Worm (Caenorhabditis elegans) whole organism, early embryonic: Measurements from ENCODE around the gene daf-36.

Experiments
- B0310.2 ChIP-seq: sonication (generic microtip); optimal IDR thresholded peaks from 2 replicates; lab custom pipeline; 2016; ENCODE audit warnings: mild to moderate bottlenecking, missing genetic modification characterization, missing compliant biosample characterization
- F13C5.2 ChIP-seq: sonication (generic microtip); optimal IDR thresholded peaks from 2 replicates; lab custom pipeline; 2017; ENCODE audit warnings: mild to moderate bottlenecking, missing genetic modification characterization, inconsistent platforms, missing compliant biosample characterization
- aly-1 ChIP-seq: sonication (generic microtip); optimal IDR thresholded peaks from 2 replicates; lab custom pipeline; 2016; ENCODE audit warnings: missing genetic modification characterization, missing compliant biosample characterization
- ama-1 ChIP-seq: fragments of 150-350 bp; optimal IDR thresholded peaks from 2 replicates; lab custom pipeline; 2014
- ceh-13 ChIP-seq: fragments of 200-800 bp; sonication (Bioruptor generic); optimal IDR thresholded peaks from 2 replicates; lab custom pipeline; 2018; ENCODE audit warnings: mild to moderate bottlenecking, missing genetic modification characterization, missing compliant biosample characterization
- ceh-36 ChIP-seq: sonication (generic microtip); optimal IDR thresholded peaks from 2 replicates; lab custom pipeline; 2016; ENCODE audit warnings: missing genetic modification characterization, inconsistent platforms, missing compliant biosample characterization
- ets-7 ChIP-seq: sonication (generic microtip); optimal IDR thresholded peaks from 2 replicates; lab custom pipeline; 2016; ENCODE audit warnings: missing genotype, missing genetic modification characterization, missing compliant biosample characterization
- flt-1 ChIP-seq: fragments of 200-800 bp; sonication (Bioruptor generic); IDR thresholded peaks from 2 replicates; pipeline ENCODE4 v1.3.6; 2022; ENCODE audit warnings: missing genetic modification characterization, missing compliant biosample characterization
- hmbx-1 ChIP-seq: sonication (generic microtip); optimal IDR thresholded peaks from 2 replicates; lab custom pipeline; 2016; ENCODE audit warnings: mild to moderate bottlenecking, missing genetic modification characterization, missing compliant biosample characterization
- hmg-4 ChIP-seq: fragments of 200-800 bp; sonication (Bioruptor generic); optimal IDR thresholded peaks from 2 replicates; lab custom pipeline; 2018; ENCODE audit warnings: mild to moderate bottlenecking, missing genetic modification characterization, missing compliant biosample characterization
- hnd-1 ChIP-seq: sonication (generic microtip); optimal IDR thresholded peaks from 2 replicates; lab custom pipeline; 2016; ENCODE audit warnings: missing genetic modification characterization, missing compliant biosample characterization
- pes-1 ChIP-seq: fragments of 200-800 bp; sonication (Bioruptor generic); IDR thresholded peaks from 2 replicates; pipeline ENCODE4 v1.3.6; 2022; ENCODE audit warnings: missing genetic modification reagents, missing genetic modification characterization, missing compliant biosample characterization
- scrt-1 ChIP-seq: fragments of 200-800 bp; sonication (Bioruptor generic); IDR thresholded peaks from 2 replicates; pipeline ENCODE4 v1.3.6; 2022; ENCODE audit warnings: missing genetic modification characterization, missing compliant biosample characterization
- sea-1 ChIP-seq: fragments of 200-800 bp; sonication (Bioruptor generic); conservative IDR thresholded peaks from 2 replicates; pipeline ENCODE4 v1.3.6; 2022; ENCODE audit warnings: missing genetic modification characterization, missing compliant biosample characterization
- tbx-11 ChIP-seq: fragments of 200-800 bp; sonication (Bioruptor generic); IDR thresholded peaks from 2 replicates; pipeline ENCODE4 v1.3.6; 2022; ENCODE audit warnings: missing genetic modification characterization, missing compliant biosample characterization
- tbx-37 ChIP-seq: fragments of 200-800 bp; sonication (Bioruptor generic); conservative IDR thresholded peaks from 2 replicates; pipeline ENCODE4 v1.3.6; 2022; ENCODE audit warnings: missing genetic modification reagents, missing genetic modification characterization, missing compliant biosample characterization
- tra-4 ChIP-seq: sonication (generic microtip); optimal IDR thresholded peaks from 2 replicates; lab custom pipeline; 2017; ENCODE audit warnings: missing genetic modification characterization, missing compliant biosample characterization

Gene daf-36

DNA sequence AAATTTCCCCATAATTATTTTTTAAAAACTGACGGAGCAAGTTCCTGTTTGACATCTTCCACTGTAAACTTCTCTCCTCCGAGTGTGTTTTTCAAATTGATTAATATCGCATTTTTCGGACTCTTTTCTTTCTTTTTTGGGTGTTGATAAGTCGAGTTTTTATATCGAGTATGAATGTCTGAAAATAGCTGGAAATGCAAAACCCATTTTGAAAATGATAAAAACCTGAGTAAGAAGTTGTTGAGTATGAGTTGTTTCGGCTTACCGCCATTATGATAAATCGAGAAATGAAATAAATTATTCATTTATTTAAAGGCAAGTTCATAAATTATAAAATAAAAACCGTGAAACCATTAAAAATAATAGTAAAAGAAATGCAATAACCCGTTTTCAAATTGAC lies 39.8 kb downstream of the daf-36 start, which contains the start of gene ZK856.18:
TSS of gene ZK856.18 (minus strand) at position 289 of the 400 bp plus-strand sequence.
- TF ChIP-seq aly-1 (no peak), F13C5.2 (tag; lab: Kevin White, UChicago) (no peak), hnd-1 (no peak), tbx-11 (no peak), hmbx-1 (tag; lab: Kevin White, UChicago) (no peak), ets-7 (tag; lab: Kevin White, UChicago) (no peak), hmg-4 (GFP tag; lab: Kevin White, UChicago) (no peak), ceh-13 (GFP tag; lab: Kevin White, UChicago) (no peak), flt-1 (GFP tag; lab: Robert Waterston, UW) (no peak), tbx-37 (no peak), ceh-36 (tag; lab: Kevin White, UChicago) (no peak), B0310.2 (tag; lab: Kevin White, UChicago) (no peak), ama-1 (lab: Kevin White, UChicago) (no peak), tra-4 (tag; lab: Kevin White, UChicago) (no peak), scrt-1 (GFP tag; lab: Robert Waterston, UW) (no peak), pes-1 (no peak), sea-1 (no peak)

ce11 chrV:10183810-10184209 lies 41.7 kb downstream of the daf-36 start:
- TF ChIP-seq pes-1 (no peak), tbx-37 (no peak), F13C5.2 (tag; lab: Kevin White, UChicago) (no peak), hmbx-1 (tag; lab: Kevin White, UChicago) (no peak), ets-7 (tag; lab: Kevin White, UChicago) (no peak), tra-4 (tag; lab: Kevin White, UChicago) (no peak), hnd-1 (no peak), scrt-1 (GFP tag; lab: Robert Waterston, UW) (no peak), hmg-4 (GFP tag; lab: Kevin White, UChicago) (no peak), ama-1 (lab: Kevin White, UChicago) (no peak), ceh-13 (GFP tag; lab: Kevin White, UChicago) (no peak), tbx-11 (no peak), aly-1 (no peak), sea-1 (no peak), ceh-36 (tag; lab: Kevin White, UChicago) (no peak), flt-1 (GFP tag; lab: Robert Waterston, UW) (no peak), B0310.2 (tag; lab: Kevin White, UChicago) (no peak)

DNA sequence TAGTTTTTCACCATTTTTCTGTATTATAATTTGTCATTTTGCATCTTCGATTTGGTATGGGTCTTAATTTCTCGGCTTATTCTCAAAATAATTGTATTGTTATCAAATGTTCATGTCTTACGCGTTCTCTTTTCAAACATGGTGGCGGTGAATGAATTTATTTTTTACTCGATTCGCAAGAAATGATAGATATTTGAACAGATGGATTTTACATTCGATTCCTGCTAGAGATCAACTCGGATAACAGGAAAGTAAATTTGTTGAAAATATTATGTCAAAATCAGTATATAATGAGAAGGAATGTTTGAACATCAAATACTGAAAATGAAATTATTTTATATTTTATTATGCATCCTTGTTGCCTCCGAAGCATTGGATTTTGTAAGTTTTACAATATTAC lies 42.5 kb downstream of the daf-36 start, which contains the start of gene ZK856.4:
TSS of gene ZK856.4 (plus strand) at position 301 of the 400 bp plus-strand sequence.
- TF ChIP-seq aly-1 = no peak
- no peak for TF ChIP-seq ceh-13 (GFP tag; lab: Kevin White, UChicago)
- no peak for TF ChIP-seq tbx-11

ce11 chrV:10179235-10179634 lies 46.3 kb downstream of the daf-36 start, which contains the start of gene cul-5:
Gene cul-5 (plus strand): TSS chrV:10179535.
- TF ChIP-seq tbx-37 = no peak
- TF ChIP-seq scrt-1 (GFP tag; lab: Robert Waterston, UW) = no peak
- no peak for TF ChIP-seq aly-1
- TF ChIP-seq ets-7 (tag; lab: Kevin White, UChicago) = no peak
- no peak for TF ChIP-seq B0310.2 (tag; lab: Kevin White, UChicago)

ce11 chrV:10178166-10178565 lies 47.3 kb downstream of the daf-36 start:
- peak; percentile 44 for TF ChIP-seq F13C5.2 (tag; lab: Kevin White, UChicago)
- no peak for TF ChIP-seq pes-1

ce11 chrV:10174632-10175075 lies 50.9 kb downstream of the daf-36 start:
- TF ChIP-seq tra-4 (tag; lab: Kevin White, UChicago) = no peak
- no peak for TF ChIP-seq hmbx-1 (tag; lab: Kevin White, UChicago)
- no peak for TF ChIP-seq tbx-37

DNA sequence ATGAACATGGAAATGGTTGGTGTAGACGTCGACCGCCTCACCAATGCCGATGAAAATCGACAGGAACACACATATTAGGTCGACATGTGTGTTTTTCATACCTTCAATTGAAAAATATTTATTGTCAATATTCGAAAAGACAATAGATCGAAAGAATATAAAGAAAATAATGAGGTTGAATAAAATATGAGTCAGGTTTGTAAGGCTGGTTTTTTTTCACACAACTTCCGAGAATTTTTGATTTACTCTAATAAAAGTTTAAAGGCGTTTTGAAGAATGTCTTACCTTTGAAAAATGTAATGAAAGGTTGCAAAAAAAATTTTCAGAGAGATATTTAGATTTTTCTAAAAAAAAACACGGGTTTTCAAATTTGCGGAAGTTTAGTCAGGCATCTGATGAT lies 51.9 kb downstream of the daf-36 start, which contains the start of gene egl-3:
TSS of gene egl-3 (minus strand) at position 101 of the 400 bp plus-strand sequence.
- TF ChIP-seq flt-1 (GFP tag; lab: Robert Waterston, UW) (no peak), hmg-4 (GFP tag; lab: Kevin White, UChicago) (no peak), aly-1 (no peak), tbx-11 (no peak), pes-1 (no peak), ceh-13 (GFP tag; lab: Kevin White, UChicago) (no peak), hnd-1 (no peak)
